Worm (Caenorhabditis elegans) whole organism, L4 larva: ENCODE data around the gene F52E1.2.

ENCODE experiments used
- D1046.2 ChIP-seq: fragments of 200-800 bp; sonication (Bioruptor generic); IDR thresholded peaks from 2 replicates; pipeline ENCODE4 v1.3.6; 2022; ENCODE audit warnings: missing genetic modification characterization, missing compliant biosample characterization
- T20F7.1 ChIP-seq: fragments of 200-800 bp; sonication (Bioruptor generic); optimal IDR thresholded peaks from 2 replicates; lab custom pipeline; 2018; ENCODE audit warnings: mild to moderate bottlenecking, missing genetic modification characterization, missing compliant biosample characterization
- Y105C5A.15 ChIP-seq: fragments of 200-800 bp; sonication (Bioruptor generic); IDR thresholded peaks from 2 replicates; pipeline ENCODE4 v1.3.6; 2022; ENCODE audit warnings: missing genetic modification characterization, missing compliant biosample characterization
- Y48G9A.11 ChIP-seq: fragments of 200-800 bp; sonication (Bioruptor generic); IDR thresholded peaks from 2 replicates; pipeline ENCODE4 v1.3.6; 2022; ENCODE audit warnings: missing genetic modification reagents, missing genetic modification characterization, missing compliant biosample characterization
- Y5F2A.4 ChIP-seq: fragments of 200-800 bp; sonication (Bioruptor generic); optimal IDR thresholded peaks from 2 replicates; lab custom pipeline; 2018; ENCODE audit warnings: mild to moderate bottlenecking, missing genetic modification characterization, missing compliant biosample characterization
- aha-1 ChIP-seq: fragments of 150-350 bp; peaks from one replicate; lab custom pipeline; 2014; ENCODE audit warnings: missing biosample characterization, missing genetic modification characterization
- arid-1 ChIP-seq: fragments of 200-800 bp; sonication (Bioruptor generic); conservative IDR thresholded peaks from 2 replicates; pipeline ENCODE4 v1.3.6; 2022; ENCODE audit warnings: missing genetic modification reagents, missing genetic modification characterization, missing compliant biosample characterization
- ceh-20 ChIP-seq: fragments of 200-800 bp; sonication (Bioruptor generic); IDR thresholded peaks from 2 replicates; pipeline ENCODE4 v1.3.6; 2022; ENCODE audit warnings: missing genetic modification reagents, missing genetic modification characterization, missing compliant biosample characterization
- ceh-44 ChIP-seq: fragments of 200-800 bp; sonication (Bioruptor generic); IDR thresholded peaks from 2 replicates; pipeline ENCODE4 v1.3.6; 2022; ENCODE audit warnings: missing genetic modification reagents, missing genetic modification characterization, missing compliant biosample characterization
- ceh-62 ChIP-seq: sonication (generic microtip); optimal IDR thresholded peaks from 2 replicates; lab custom pipeline; 2017; ENCODE audit warnings: missing biosample characterization, missing genetic modification characterization
- ceh-82 ChIP-seq: sonication (generic microtip); optimal IDR thresholded peaks from 2 replicates; lab custom pipeline; 2017; ENCODE audit warnings: missing biosample characterization, missing genetic modification characterization
- ctbp-1 ChIP-seq: fragments of 200-800 bp; sonication (Bioruptor generic); IDR thresholded peaks from 2 replicates; pipeline ENCODE4 v1.3.6; 2022; ENCODE audit warnings: missing genetic modification reagents, missing genetic modification characterization, missing compliant biosample characterization
- daf-12 ChIP-seq: fragments of 150-350 bp; optimal IDR thresholded peaks from 2 replicates; lab custom pipeline; 2014; ENCODE audit warnings: missing biosample characterization, missing genetic modification reagents, missing genetic modification characterization
- daf-16 ChIP-seq, 3 experiments: sonication (generic microtip); optimal IDR thresholded peaks; 2 replicates each; lab custom pipeline; 2016 to 2017; ENCODE audit warnings: missing genetic modification characterization in 3 of 3, missing genetic modification reagents in 3 of 3, mild to moderate bottlenecking in 2 of 3, missing compliant biosample characterization in 2 of 3, missing biosample characterization in 1 of 3, moderate library complexity in 1 of 3
- daf-19 ChIP-seq: fragments of 200-800 bp; sonication (Bioruptor generic); conservative IDR thresholded peaks from 2 replicates; pipeline ENCODE4 v1.3.6; 2022; ENCODE audit warnings: missing genetic modification characterization, missing compliant biosample characterization
- duxl-1 ChIP-seq: sonication (generic microtip); optimal IDR thresholded peaks from 2 replicates; lab custom pipeline; 2016; ENCODE audit warnings: mild to moderate bottlenecking, missing genetic modification characterization, moderate library complexity, missing compliant biosample characterization; ENCODE audit not compliant: poor library complexity
- fos-1 ChIP-seq: fragments of 150-350 bp; optimal IDR thresholded peaks from 2 replicates; lab custom pipeline; 2014; ENCODE audit warnings: missing biosample characterization, missing genetic modification characterization
- hlh-11 ChIP-seq: fragments of 200-800 bp; sonication (Bioruptor generic); optimal IDR thresholded peaks from 2 replicates; lab custom pipeline; 2018; ENCODE audit warnings: mild to moderate bottlenecking, missing genetic modification characterization, missing compliant biosample characterization
- hlh-30 ChIP-seq: sonication (generic microtip); optimal IDR thresholded peaks from 2 replicates; lab custom pipeline; 2017; ENCODE audit warnings: antibody characterized with exemption, mild to moderate bottlenecking, missing genetic modification characterization, missing compliant biosample characterization; ENCODE audit not compliant: insufficient read depth
- jun-1 ChIP-seq: fragments of 150-350 bp; optimal IDR thresholded peaks from 2 replicates; lab custom pipeline; 2014; ENCODE audit warnings: missing biosample characterization, missing genetic modification reagents, missing genetic modification characterization
- lin-1 ChIP-seq: fragments of 200-800 bp; sonication (Bioruptor generic); IDR thresholded peaks from 2 replicates; pipeline ENCODE4 v1.3.6; 2022; ENCODE audit warnings: missing genetic modification reagents, missing genetic modification characterization, missing compliant biosample characterization
- lin-13 ChIP-seq: fragments of 150-350 bp; optimal IDR thresholded peaks from 2 replicates; lab custom pipeline; 2014; ENCODE audit warnings: missing biosample characterization, missing genetic modification reagents, missing genetic modification characterization
- lin-29 ChIP-seq: fragments of 200-800 bp; sonication (Bioruptor generic); IDR thresholded peaks from 2 replicates; pipeline ENCODE4 v1.3.6; 2022; ENCODE audit warnings: missing genetic modification reagents, missing genetic modification characterization, missing compliant biosample characterization
- lin-38 ChIP-seq: fragments of 200-800 bp; sonication (Bioruptor generic); IDR thresholded peaks from 2 replicates; pipeline ENCODE4 v1.3.6; 2022; ENCODE audit warnings: missing genetic modification reagents, missing genetic modification characterization, missing compliant biosample characterization
- lsy-2 ChIP-seq, 2 experiments: fragments of 150-350 bp in 1 of 2; sonication (generic microtip) in 1 of 2; optimal IDR thresholded peaks; 2 replicates each; lab custom pipeline; 2014 to 2017; ENCODE audit warnings: missing biosample characterization in 2 of 2, missing genetic modification characterization in 2 of 2
- mdl-1 ChIP-seq, 2 experiments: fragments of 150-350 bp in 1 of 2; sonication (generic microtip) in 1 of 2; optimal IDR thresholded peaks; 2 replicates each; lab custom pipeline; 2014 to 2017; ENCODE audit warnings: missing biosample characterization in 2 of 2, missing genetic modification characterization in 2 of 2
- mep-1 ChIP-seq: fragments of 150-350 bp; sonication (generic microtip); optimal IDR thresholded peaks from 3 replicates; lab custom pipeline; 2014; ENCODE audit warnings: missing biosample characterization, missing genetic modification characterization
- nhr-10 ChIP-seq: fragments of 150-350 bp; optimal IDR thresholded peaks from 2 replicates; lab custom pipeline; 2014; ENCODE audit warnings: missing biosample characterization, missing genetic modification characterization
- nhr-102 ChIP-seq: sonication (generic microtip); optimal IDR thresholded peaks from 2 replicates; lab custom pipeline; 2016; ENCODE audit warnings: mild to moderate bottlenecking, missing genetic modification characterization, moderate library complexity, missing compliant biosample characterization
- nhr-111 ChIP-seq: fragments of 200-800 bp; sonication (Bioruptor generic); optimal IDR thresholded peaks from 2 replicates; lab custom pipeline; 2018; ENCODE audit warnings: mild to moderate bottlenecking, missing genetic modification characterization, missing compliant biosample characterization
- nhr-237 ChIP-seq: sonication (generic microtip); optimal IDR thresholded peaks from 2 replicates; lab custom pipeline; 2017; ENCODE audit warnings: missing biosample characterization, missing genetic modification characterization
- nhr-25 ChIP-seq: sonication (generic microtip); optimal IDR thresholded peaks from 2 replicates; lab custom pipeline; 2017; ENCODE audit warnings: missing genetic modification characterization, mild to moderate bottlenecking, missing compliant biosample characterization, antibody characterized with exemption, moderate library complexity, borderline replicate concordance; ENCODE audit not compliant: insufficient read depth
- nhr-28 ChIP-seq: fragments of 150-350 bp; optimal IDR thresholded peaks from 2 replicates; lab custom pipeline; 2014; ENCODE audit warnings: missing biosample characterization, missing genetic modification characterization
- nhr-42 ChIP-seq: fragments of 200-800 bp; sonication (Bioruptor generic); IDR thresholded peaks from 2 replicates; pipeline ENCODE4 v1.3.6; 2022; ENCODE audit warnings: missing genetic modification characterization, missing compliant biosample characterization
- nhr-76 ChIP-seq: fragments of 150-350 bp; optimal IDR thresholded peaks from 2 replicates; lab custom pipeline; 2014; ENCODE audit warnings: missing biosample characterization, missing genetic modification characterization
- nhr-77 ChIP-seq: fragments of 150-350 bp; optimal IDR thresholded peaks from 2 replicates; lab custom pipeline; 2014; ENCODE audit warnings: missing biosample characterization, missing genetic modification characterization
- php-3 ChIP-seq: fragments of 200-800 bp; sonication (Bioruptor generic); IDR thresholded peaks from 2 replicates; pipeline ENCODE4 v1.3.6; 2022; ENCODE audit warnings: missing genetic modification reagents, missing genetic modification characterization, missing compliant biosample characterization
- pqm-1 ChIP-seq: sonication (generic microtip); optimal IDR thresholded peaks from 2 replicates; lab custom pipeline; 2017; ENCODE audit warnings: missing biosample characterization, missing genetic modification characterization
- saeg-2 ChIP-seq: fragments of 200-800 bp; sonication (Bioruptor generic); IDR thresholded peaks from 2 replicates; pipeline ENCODE4 v1.3.6; 2022; ENCODE audit warnings: missing genetic modification reagents, missing genetic modification characterization, missing compliant biosample characterization
- sdz-12 ChIP-seq: fragments of 200-800 bp; sonication (Bioruptor generic); optimal IDR thresholded peaks from 2 replicates; lab custom pipeline; 2018; ENCODE audit warnings: mild to moderate bottlenecking, missing genetic modification characterization, missing compliant biosample characterization
- set-16 ChIP-seq: fragments of 200-800 bp; sonication (Bioruptor generic); IDR thresholded peaks from 2 replicates; pipeline ENCODE4 v1.3.6; 2022; ENCODE audit warnings: missing genetic modification reagents, missing genetic modification characterization, missing compliant biosample characterization
- snpc-1.2 ChIP-seq: fragments of 200-800 bp; sonication (Bioruptor generic); IDR thresholded peaks from 2 replicates; pipeline ENCODE4 v1.3.6; 2022; ENCODE audit warnings: missing genetic modification reagents, missing genetic modification characterization, missing compliant biosample characterization
- spr-1 ChIP-seq: sonication (generic microtip); optimal IDR thresholded peaks from 2 replicates; lab custom pipeline; 2016; ENCODE audit warnings: mild to moderate bottlenecking, missing genetic modification characterization, missing compliant biosample characterization
- tra-1 ChIP-seq: fragments of 200-800 bp; sonication (Bioruptor generic); IDR thresholded peaks from 2 replicates; pipeline ENCODE4 v1.3.6; 2022; ENCODE audit warnings: missing genetic modification reagents, missing genetic modification characterization, missing compliant biosample characterization
- unc-130 ChIP-seq: sonication (generic microtip); optimal IDR thresholded peaks from 2 replicates; lab custom pipeline; 2016; ENCODE audit warnings: missing genetic modification reagents, missing genetic modification characterization, missing compliant biosample characterization
- zfp-2 ChIP-seq: sonication (generic microtip); optimal IDR thresholded peaks from 2 replicates; lab custom pipeline; 2016; ENCODE audit warnings: mild to moderate bottlenecking, missing genetic modification characterization, missing compliant biosample characterization
- zip-2 ChIP-seq: fragments of 150-350 bp; optimal IDR thresholded peaks from 2 replicates; lab custom pipeline; 2014; ENCODE audit warnings: missing biosample characterization, missing genetic modification characterization
- ztf-7 ChIP-seq: fragments of 150-350 bp; optimal IDR thresholded peaks from 2 replicates; lab custom pipeline; 2014; ENCODE audit warnings: missing biosample characterization, missing genetic modification characterization

F52E1.2 gene

ce11 chrV:8445636-8446035 lies 35.2 kb downstream of the F52E1.2 start (continued):
- no peak for TF ChIP-seq Y5F2A.4 (GFP tag; lab: Kevin White, UChicago)
- no peak for TF ChIP-seq jun-1
- no peak for TF ChIP-seq sdz-12 (GFP tag; lab: Kevin White, UChicago)
- peak; percentile 23 for TF ChIP-seq nhr-77 (tag; lab: Kevin White, UChicago)
- TF ChIP-seq hlh-30 (tag; lab: Kevin White, UChicago): no peak
- TF ChIP-seq ceh-82 (tag; lab: Kevin White, UChicago): no peak
- TF ChIP-seq pqm-1: peak; percentile 56
- TF ChIP-seq nhr-102 (tag; lab: Kevin White, UChicago): no peak
- no peak for TF ChIP-seq set-16 (GFP tag; lab: Robert Waterston, UW)
- TF ChIP-seq mep-1 (tag; lab: Kevin White, UChicago): peak; percentile 38
- TF ChIP-seq nhr-42 (GFP tag; lab: Robert Waterston, UW): no peak
- no peak for TF ChIP-seq snpc-1.2
- TF ChIP-seq lin-38: no peak
- TF ChIP-seq ceh-44 (GFP tag; lab: Robert Waterston, UW): no peak
- no peak for TF ChIP-seq lin-29
- TF ChIP-seq daf-16 (GFP tag; optimal IDR thresholded peaks at IDR 0.05; lab: Kevin White, UChicago): no peak
- TF ChIP-seq daf-16 (tag; optimal IDR thresholded peaks at IDR 0.05; lab: Kevin White, UChicago): peak; percentile 83
- TF ChIP-seq hlh-11 (tag; lab: Kevin White, UChicago): peak; percentile 76
- TF ChIP-seq fos-1: no peak
- no peak for TF ChIP-seq ceh-20
- TF ChIP-seq nhr-237 (tag; lab: Kevin White, UChicago): no peak
- peak; percentile 48 for TF ChIP-seq nhr-25 (tag; lab: Kevin White, UChicago)
- no peak for TF ChIP-seq arid-1 (GFP tag; lab: Robert Waterston, UW)
- TF ChIP-seq aha-1 (tag; lab: Kevin White, UChicago): peak; percentile 42

ce11 chrV:8447928-8448327 lies 37.5 kb downstream of the F52E1.2 start, which contains the start of gene T23B12.5:
T23B12.5 (minus strand) TSS chrV:8448028.
- TF ChIP-seq nhr-111 (GFP tag; lab: Kevin White, UChicago): no peak
- TF ChIP-seq nhr-10: no peak

- TF ChIP-seq nhr-25 (tag; lab: Kevin White, UChicago) (peak; percentile 27), Y48G9A.11 (GFP tag; lab: Robert Waterston, UW) (no peak), daf-19 (no peak), lin-1 (GFP tag; lab: Robert Waterston, UW) (no peak), nhr-77 (tag; lab: Kevin White, UChicago) (no peak), php-3 (no peak), nhr-111 (GFP tag; lab: Kevin White, UChicago) (no peak), D1046.2 (no peak), T20F7.1 (GFP tag; lab: Kevin White, UChicago) (no peak), ceh-62 (no peak), nhr-237 (tag; lab: Kevin White, UChicago) (no peak), saeg-2 (GFP tag; lab: Robert Waterston, UW) (no peak), tra-1 (GFP tag; lab: Robert Waterston, UW) (0 out of 2 replicates have a peak, but pooled peaks have one; percentile 31), sdz-12 (GFP tag; lab: Kevin White, UChicago) (no peak), nhr-76 (no peak), lin-13 (GFP tag; lab: Kevin White, UChicago) (no peak), duxl-1 (tag; lab: Kevin White, UChicago) (no peak), unc-130 (GFP tag; lab: Kevin White, UChicago) (no peak), ceh-82 (tag; lab: Kevin White, UChicago) (no peak), mdl-1 (tag; optimal IDR thresholded peaks at IDR 0.05; lab: Kevin White, UChicago) (peak in 1 of 2 experiments; percentile 42), lin-38 (no peak), daf-12 (tag; lab: Kevin White, UChicago) (no peak), nhr-28 (peak; percentile 67), zip-2 (no peak), ctbp-1 (GFP tag; lab: Robert Waterston, UW) (no peak), ceh-44 (GFP tag; lab: Robert Waterston, UW) (no peak), spr-1 (tag; lab: Kevin White, UChicago) (no peak), lsy-2 (tag; optimal IDR thresholded peaks at IDR 0.05; lab: Kevin White, UChicago) (no peak), mep-1 (tag; lab: Kevin White, UChicago) (no peak), Y105C5A.15 (GFP tag; lab: Robert Waterston, UW) (no peak), zfp-2 (tag; lab: Kevin White, UChicago) (no peak), ztf-7 (no peak)
These were observed 38.8 kb downstream of the F52E1.2 start for ce11 chrV:8449241-8449640.
